Worm (Caenorhabditis elegans) whole organism, late embryonic: Measurements from ENCODE around the gene cpg-23.
"Not testable (repeated sequence)": the region's sequence is repeated elsewhere in the genome, so short reads cannot be mapped to it uniquely, and the experiment has no call there.

ENCODE experiments used
- K02D7.2 ChIP-seq: sonication (generic microtip); optimal IDR thresholded peaks from 2 replicates; lab custom pipeline; 2017; ENCODE audit warnings: mild to moderate bottlenecking, missing genetic modification characterization, missing compliant biosample characterization
- ceh-2 ChIP-seq: sonication (generic microtip); optimal IDR thresholded peaks from 2 replicates; lab custom pipeline; 2016; ENCODE audit warnings: missing genotype, missing genetic modification characterization, missing compliant biosample characterization
- che-1 ChIP-seq: sonication (generic microtip); optimal IDR thresholded peaks from 2 replicates; lab custom pipeline; 2016; ENCODE audit warnings: mild to moderate bottlenecking, missing genetic modification characterization, missing compliant biosample characterization
- dve-1 ChIP-seq: sonication (generic microtip); optimal IDR thresholded peaks from 2 replicates; lab custom pipeline; 2017; ENCODE audit warnings: antibody characterized with exemption, mild to moderate bottlenecking, missing genetic modification characterization, missing compliant biosample characterization
- elt-2 ChIP-seq: sonication (generic microtip); optimal IDR thresholded peaks from 2 replicates; lab custom pipeline; 2016; ENCODE audit warnings: missing genetic modification reagents, missing genetic modification characterization, missing compliant biosample characterization
- madf-2 ChIP-seq: sonication (generic microtip); optimal IDR thresholded peaks from 2 replicates; lab custom pipeline; 2017; ENCODE audit warnings: missing genetic modification characterization, missing compliant biosample characterization
- npax-4 ChIP-seq: sonication (generic microtip); optimal IDR thresholded peaks from 2 replicates; lab custom pipeline; 2016; ENCODE audit warnings: missing genetic modification characterization, missing compliant biosample characterization
- pros-1 ChIP-seq: fragments of 150-350 bp; optimal IDR thresholded peaks from 2 replicates; lab custom pipeline; 2014; ENCODE audit warnings: missing biosample characterization, missing genetic modification reagents, missing genetic modification characterization
- sox-2 ChIP-seq: fragments of 200-800 bp; sonication (Bioruptor generic); IDR thresholded peaks from 2 replicates; pipeline ENCODE4 v1.3.6; 2022; ENCODE audit warnings: missing genetic modification reagents, missing genetic modification characterization, missing compliant biosample characterization
- sox-4 ChIP-seq: sonication (generic microtip); optimal IDR thresholded peaks from 2 replicates; lab custom pipeline; 2017; ENCODE audit warnings: mild to moderate bottlenecking, missing genetic modification characterization, inconsistent platforms, missing compliant biosample characterization
- zip-5 ChIP-seq: sonication (generic microtip); optimal IDR thresholded peaks from 2 replicates; lab custom pipeline; 2016; ENCODE audit warnings: missing genetic modification characterization, missing compliant biosample characterization

DNA sequence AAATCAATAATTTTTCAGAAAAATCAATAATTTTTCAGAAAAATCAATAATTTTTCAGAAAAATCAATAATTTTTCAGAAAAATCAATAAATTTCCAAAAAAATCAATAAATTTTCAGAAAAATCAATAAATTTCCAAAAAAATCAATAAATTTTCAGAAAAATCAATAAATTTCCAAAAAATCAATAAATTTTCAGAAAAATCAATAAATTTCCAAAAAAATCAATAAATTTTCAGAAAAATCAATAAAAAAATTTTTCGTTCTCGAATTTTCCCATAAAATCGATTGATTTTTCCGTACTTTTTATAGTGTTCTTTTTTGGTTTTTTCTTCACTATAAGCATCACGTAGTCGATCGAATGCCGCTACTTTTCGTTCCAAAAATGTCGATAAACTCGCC is 40.5 kb upstream of the cpg-23 start:
- not testable (repeated sequence) for TF ChIP-seq zip-5 (tag; lab: Kevin White, UChicago); elt-2; ceh-2 (tag; lab: Kevin White, UChicago); sox-2 (GFP tag; lab: Robert Waterston, UW); sox-4 (tag; lab: Kevin White, UChicago); madf-2 (tag; lab: Kevin White, UChicago); dve-1 (tag; lab: Kevin White, UChicago); npax-4; pros-1 (tag; lab: Kevin White, UChicago); K02D7.2 (tag; lab: Kevin White, UChicago); che-1
